Fruit fly (Drosophila melanogaster) whole organism, embryonic: ENCODE measurements around the gene CG4270.
A peak's percentile ranks its signal among the peaks of the same experiment; 100 is the strongest.

Experiments used
- Atf-2 ChIP-seq: fragments of 200-800 bp; sonication (Bioruptor generic); optimal IDR thresholded peaks from 2 replicates; lab custom pipeline; 2016; ENCODE audit warnings: missing biosample characterization, missing genetic modification characterization
- B-H1 ChIP-seq: fragments of 200-800 bp; sonication (Bioruptor generic); IDR thresholded peaks from 3 replicates; pipeline ENCODE4 v1.3.6; 2022; ENCODE audit warnings: missing biosample characterization, missing genetic modification characterization
- CG10462 ChIP-seq: fragments of 200-800 bp; sonication (Bioruptor generic); optimal IDR thresholded peaks from 2 replicates; lab custom pipeline; 2016; ENCODE audit warnings: missing biosample characterization, missing genetic modification characterization
- CG10979 ChIP-seq: fragments of 200-800 bp; sonication (Bioruptor generic); optimal IDR thresholded peaks from 2 replicates; lab custom pipeline; 2018; ENCODE audit warnings: missing biosample characterization, mild to moderate bottlenecking, missing genetic modification characterization, moderate library complexity
- CG11398 ChIP-seq: fragments of 200-800 bp; sonication (Bioruptor generic); optimal IDR thresholded peaks from 2 replicates; lab custom pipeline; 2016; ENCODE audit warnings: missing biosample characterization, missing genetic modification characterization
- CG12744 ChIP-seq: fragments of 200-800 bp; sonication (Bioruptor generic); optimal IDR thresholded peaks from 2 replicates; lab custom pipeline; 2016; ENCODE audit warnings: missing biosample characterization, missing genetic modification characterization
- CG17359 ChIP-seq: fragments of 200-800 bp; sonication (Bioruptor generic); optimal IDR thresholded peaks from 3 replicates; lab custom pipeline; 2018; ENCODE audit warnings: missing biosample characterization, mild to moderate bottlenecking, missing genetic modification characterization, moderate library complexity
- CG18262 ChIP-seq: fragments of 200-800 bp; optimal IDR thresholded peaks from 3 replicates; lab custom pipeline; 2019; ENCODE audit warnings: missing biosample characterization, mild to moderate bottlenecking, missing genetic modification characterization, moderate library complexity
- CG18764 ChIP-seq: fragments of 200-800 bp; sonication (Bioruptor generic); optimal IDR thresholded peaks from 3 replicates; lab custom pipeline; 2016; ENCODE audit warnings: missing biosample characterization, missing genetic modification characterization
- CG2712 ChIP-seq: fragments of 200-800 bp; optimal IDR thresholded peaks from 3 replicates; lab custom pipeline; 2019; ENCODE audit warnings: missing biosample characterization, mild to moderate bottlenecking, missing genetic modification characterization, moderate library complexity
- CG30020 ChIP-seq: fragments of 200-800 bp; optimal IDR thresholded peaks from 2 replicates; lab custom pipeline; 2019; ENCODE audit warnings: missing biosample characterization, mild to moderate bottlenecking, missing genetic modification characterization, moderate library complexity
- CG31224 ChIP-seq: fragments of 200-800 bp; sonication (Bioruptor generic); IDR thresholded peaks from 2 replicates; pipeline ENCODE4 v1.3.6; 2022; ENCODE audit warnings: missing biosample characterization, missing genetic modification characterization
- CG4707 ChIP-seq: fragments of 200-800 bp; sonication (Bioruptor generic); optimal IDR thresholded peaks from 2 replicates; lab custom pipeline; 2018; ENCODE audit warnings: missing biosample characterization, mild to moderate bottlenecking, missing genetic modification characterization, moderate library complexity
- CG9876 ChIP-seq: fragments of 200-800 bp; sonication (Bioruptor generic); optimal IDR thresholded peaks from 2 replicates; lab custom pipeline; 2016; ENCODE audit warnings: missing biosample characterization, missing genetic modification characterization
- Camta ChIP-seq: fragments of 200-800 bp; sonication (Bioruptor generic); optimal IDR thresholded peaks from 2 replicates; lab custom pipeline; 2016; ENCODE audit warnings: missing biosample characterization, missing genetic modification characterization
- ERR ChIP-seq: fragments of 200-800 bp; sonication (Bioruptor generic); optimal IDR thresholded peaks from 2 replicates; lab custom pipeline; 2016; ENCODE audit warnings: missing biosample characterization, missing genetic modification characterization
- Gsc ChIP-seq: fragments of 200-800 bp; sonication (Bioruptor generic); IDR thresholded peaks from 2 replicates; pipeline ENCODE4 v1.3.6; 2022; ENCODE audit warnings: missing biosample characterization, missing genetic modification characterization
- HLH4C ChIP-seq: fragments of 200-800 bp; sonication (Bioruptor generic); IDR thresholded peaks from 3 replicates; pipeline ENCODE4 v1.3.6; 2022; ENCODE audit warnings: missing biosample characterization, missing genetic modification characterization; ENCODE audit not compliant: partially characterized antibody
- Hr51 ChIP-seq, 2 experiments: fragments of 200-800 bp; sonication (Bioruptor generic); optimal IDR thresholded peaks; 2 replicates in 1 of 2; 3 replicates in 1 of 2; lab custom pipeline; 2016 to 2018; ENCODE audit warnings: missing biosample characterization in 2 of 2, missing genetic modification characterization in 2 of 2, mild to moderate bottlenecking in 1 of 2, moderate library complexity in 1 of 2
- Jarid2 ChIP-seq: fragments of 200-800 bp; sonication (Bioruptor generic); optimal IDR thresholded peaks from 3 replicates; lab custom pipeline; 2017; ENCODE audit warnings: mild to moderate bottlenecking, missing biosample characterization, missing genetic modification reagents, missing genetic modification characterization
- MESR4 ChIP-seq: fragments of 200-800 bp; sonication (Bioruptor generic); optimal IDR thresholded peaks from 2 replicates; lab custom pipeline; 2018; ENCODE audit warnings: missing biosample characterization, mild to moderate bottlenecking, missing genetic modification characterization, moderate library complexity
- Max ChIP-seq: fragments of 200-800 bp; sonication (Bioruptor generic); optimal IDR thresholded peaks from 2 replicates; lab custom pipeline; 2016; ENCODE audit warnings: missing biosample characterization, mild to moderate bottlenecking, missing genetic modification characterization
- Nf-YB ChIP-seq: fragments of 200-800 bp; sonication (Bioruptor generic); optimal IDR thresholded peaks from 3 replicates; lab custom pipeline; 2019; ENCODE audit warnings: missing biosample characterization, mild to moderate bottlenecking, missing genetic modification characterization, moderate library complexity
- Optix ChIP-seq: fragments of 200-800 bp; sonication (Bioruptor generic); IDR thresholded peaks from 3 replicates; pipeline ENCODE4 v1.3.6; 2022; ENCODE audit warnings: missing biosample characterization, missing genetic modification characterization
- Sin3A ChIP-seq: fragments of >200 bp; optimal IDR thresholded peaks from 2 replicates; lab custom pipeline; 2018
- Six4 ChIP-seq: fragments of 200-800 bp; sonication (Bioruptor generic); optimal IDR thresholded peaks from 2 replicates; lab custom pipeline; 2016; ENCODE audit warnings: missing biosample characterization, missing genetic modification characterization
- al ChIP-seq: fragments of 200-800 bp; sonication (Bioruptor generic); IDR thresholded peaks from 2 replicates; pipeline ENCODE4 v1.3.6; 2022; ENCODE audit warnings: missing biosample characterization, missing genetic modification characterization
- ap ChIP-seq: fragments of 200-800 bp; sonication (Bioruptor generic); IDR thresholded peaks from 2 replicates; pipeline ENCODE4 v1.3.6; 2022; ENCODE audit warnings: missing biosample characterization, missing genetic modification characterization
- cg ChIP-seq: fragments of 200-800 bp; sonication (Bioruptor generic); optimal IDR thresholded peaks from 3 replicates; lab custom pipeline; 2019; ENCODE audit warnings: missing biosample characterization, mild to moderate bottlenecking, missing genetic modification characterization, moderate library complexity
- fd64A ChIP-seq: fragments of 200-800 bp; sonication (Bioruptor generic); optimal IDR thresholded peaks from 3 replicates; lab custom pipeline; 2018; ENCODE audit warnings: missing biosample characterization, mild to moderate bottlenecking, missing genetic modification characterization
- gro ChIP-seq: fragments of 200-800 bp; sonication (Bioruptor generic); optimal IDR thresholded peaks from 2 replicates; lab custom pipeline; 2016; ENCODE audit warnings: missing biosample characterization, missing genetic modification characterization
- hkb ChIP-seq, 2 experiments: fragments of 200-800 bp in 1 of 2; fragments of >200 bp in 1 of 2; sonication (Bioruptor generic) in 1 of 2; IDR thresholded peaks in 1 of 2; optimal IDR thresholded peaks in 1 of 2; 2 replicates each; pipeline versions ENCODE4 v1.3.6 to Lab custom; 2017 to 2022; ENCODE audit warnings: missing biosample characterization in 1 of 2, missing genetic modification characterization in 1 of 2
- inv ChIP-seq: fragments of 200-800 bp; sonication (Bioruptor generic); IDR thresholded peaks from 2 replicates; pipeline ENCODE4 v1.3.6; 2022; ENCODE audit warnings: missing biosample characterization, missing genetic modification characterization; ENCODE audit not compliant: partially characterized antibody
- kay ChIP-seq: fragments of 200-800 bp; sonication (Bioruptor generic); optimal IDR thresholded peaks from 2 replicates; lab custom pipeline; 2016; ENCODE audit warnings: missing biosample characterization, missing genetic modification characterization
- nau ChIP-seq: fragments of 200-800 bp; sonication (Bioruptor generic); optimal IDR thresholded peaks from 3 replicates; lab custom pipeline; 2017; ENCODE audit warnings: missing biosample characterization, mild to moderate bottlenecking, missing genetic modification characterization, missing genetic modification reagents
- nmo ChIP-seq: fragments of 200-800 bp; sonication (Bioruptor generic); optimal IDR thresholded peaks from 2 replicates; lab custom pipeline; 2018; ENCODE audit warnings: missing biosample characterization, mild to moderate bottlenecking, missing genetic modification characterization, moderate library complexity
- peb ChIP-seq: fragments of 200-800 bp; sonication (Bioruptor generic); IDR thresholded peaks from 2 replicates; pipeline ENCODE4 v1.3.6; 2022; ENCODE audit warnings: missing biosample characterization, missing genetic modification characterization
- sc ChIP-seq, 3 experiments: fragments of >200 bp in 2 of 3; fragments of 200-800 bp in 1 of 3; sonication (Bioruptor generic) in 1 of 3; optimal IDR thresholded peaks; 2 replicates in 2 of 3; 3 replicates in 1 of 3; lab custom pipeline; 2017; ENCODE audit warnings: mild to moderate bottlenecking in 1 of 3, missing biosample characterization in 1 of 3, missing genetic modification characterization in 1 of 3, missing genetic modification reagents in 1 of 3
- scrt ChIP-seq: fragments of 200-800 bp; sonication (Bioruptor generic); optimal IDR thresholded peaks from 2 replicates; lab custom pipeline; 2018; ENCODE audit warnings: missing biosample characterization, mild to moderate bottlenecking, missing genetic modification characterization, moderate library complexity
- sens ChIP-seq: fragments of 200-800 bp; sonication (Bioruptor generic); peaks from one replicate; lab custom pipeline; 2016; ENCODE audit warnings: missing biosample characterization, missing genetic modification characterization
- shn ChIP-seq: fragments of 200-800 bp; sonication (Bioruptor generic); optimal IDR thresholded peaks from 3 replicates; lab custom pipeline; 2016; ENCODE audit warnings: missing biosample characterization, missing genetic modification characterization
- slou ChIP-seq: fragments of 200-800 bp; sonication (Bioruptor generic); optimal IDR thresholded peaks from 3 replicates; lab custom pipeline; 2016; ENCODE audit warnings: missing biosample characterization, missing genetic modification characterization
- so ChIP-seq: fragments of 200-800 bp; sonication (Bioruptor generic); IDR thresholded peaks from 3 replicates; pipeline ENCODE4 v1.3.6; 2022; ENCODE audit warnings: missing biosample characterization, missing genetic modification characterization
- stwl ChIP-seq: fragments of 200-800 bp; sonication (Bioruptor generic); optimal IDR thresholded peaks from 3 replicates; lab custom pipeline; 2018; ENCODE audit warnings: missing biosample characterization, mild to moderate bottlenecking, missing genetic modification characterization, moderate library complexity
- tll ChIP-seq, 2 experiments: fragments of 200-800 bp in 1 of 2; fragments of >200 bp in 1 of 2; sonication (Bioruptor generic) in 1 of 2; optimal IDR thresholded peaks; 2 replicates each; lab custom pipeline; 2017 to 2019; ENCODE audit warnings: missing biosample characterization in 2 of 2, missing genetic modification characterization in 2 of 2, mild to moderate bottlenecking in 1 of 2, moderate library complexity in 1 of 2
- tna ChIP-seq: fragments of 200-800 bp; sonication (Bioruptor generic); IDR thresholded peaks from 2 replicates; pipeline ENCODE4 v1.3.6; 2022; ENCODE audit warnings: missing biosample characterization, missing genetic modification characterization; ENCODE audit not compliant: partially characterized antibody
- toy ChIP-seq: fragments of 200-800 bp; sonication (Bioruptor generic); IDR thresholded peaks from 2 replicates; pipeline ENCODE4 v1.3.6; 2022; ENCODE audit warnings: missing biosample characterization, missing genetic modification characterization

The CG4270 gene

dm6 chr2L:2226259-2227121 lies 36.8 kb upstream of the CG4270 start, which contains the start of the genes CG15387 and sau (continued):
- peak; percentile 72; the same call in 1 of the 2 replicates for TF ChIP-seq tna
- TF ChIP-seq Gsc = no peak
- peak; percentile 64 for TF ChIP-seq Nf-YB
- peak; percentile 89 for TF ChIP-seq kay (GFP tag; lab: Kevin White, UChicago)
- peak; percentile 90 for TF ChIP-seq CG12744 (GFP tag; lab: Kevin White, UChicago)
- peak; percentile 73 for TF ChIP-seq cg
- TF ChIP-seq Jarid2 = peak; percentile 59
- TF ChIP-seq scrt = peak; percentile 71
- TF ChIP-seq CG11398 = peak; percentile 51
- peak; percentile 73 for TF ChIP-seq CG18764 (GFP tag; lab: Kevin White, UChicago)
- TF ChIP-seq HLH4C (GFP tag; lab: Robert Waterston, UW) = peak; percentile 89
- peak; percentile 93 for TF ChIP-seq gro (GFP tag; lab: Kevin White, UChicago)
- TF ChIP-seq B-H1 (GFP tag; lab: Robert Waterston, UW) = peak; percentile 55; the same call in 2 of the 3 replicates
- peak; percentile 99 for TF ChIP-seq sens (GFP tag; lab: Kevin White, UChicago)
- TF ChIP-seq ERR (GFP tag; lab: Kevin White, UChicago) = peak; percentile 80
- no peak for TF ChIP-seq tll (GFP tag; optimal IDR thresholded peaks at IDR 0.05; lab: Kevin White, UChicago)
- peak; percentile 89 for TF ChIP-seq CG2712 (tag; lab: Kevin White, UChicago)
- TF ChIP-seq CG18262 (tag; lab: Kevin White, UChicago) = peak; percentile 83
- TF ChIP-seq nau (GFP tag; lab: Kevin White, UChicago) = peak; percentile 71
- TF ChIP-seq so (GFP tag; lab: Robert Waterston, UW) = peak; percentile 82
- TF ChIP-seq CG30020 (tag; lab: Kevin White, UChicago) = peak; percentile 80
- peak; percentile 93 for TF ChIP-seq shn (GFP tag; lab: Kevin White, UChicago)
- peak; percentile 79 for TF ChIP-seq CG31224 (GFP tag; lab: Robert Waterston, UW)
- no peak for TF ChIP-seq sc (optimal IDR thresholded peaks at IDR 0.05; lab: Kevin White, UChicago)
- peak; percentile 64 for TF ChIP-seq sc (GFP tag; optimal IDR thresholded peaks at IDR 0.05; lab: Kevin White, UChicago)
- TF ChIP-seq Six4 = peak; percentile 81
- peak; percentile 52 for TF ChIP-seq CG4707 (GFP tag; lab: Kevin White, UChicago)
- TF ChIP-seq Max (GFP tag; lab: Kevin White, UChicago) = peak; percentile 92
- TF ChIP-seq Camta (GFP tag; lab: Kevin White, UChicago) = peak; percentile 90
- peak; percentile 55; the same call in 1 of the 2 replicates for TF ChIP-seq peb
- TF ChIP-seq slou = peak; percentile 88
- peak; percentile 73 for TF ChIP-seq CG10462 (GFP tag; lab: Kevin White, UChicago)
- TF ChIP-seq stwl (tag; lab: Kevin White, UChicago) = peak; percentile 93
- peak; percentile 84 for TF ChIP-seq CG17359
- TF ChIP-seq Optix = peak; percentile 40; the same call in 1 of the 3 replicates
- no peak for TF ChIP-seq hkb (optimal IDR thresholded peaks at IDR 0.05; lab: Kevin White, UChicago)
- peak; percentile 86 for TF ChIP-seq hkb (GFP tag; IDR thresholded peaks at IDR 0.05; lab: Robert Waterston, UW)
- TF ChIP-seq fd64A (GFP tag; lab: Kevin White, UChicago) = peak; percentile 32
- peak; percentile 62 for TF ChIP-seq ap (GFP tag; lab: Robert Waterston, UW)
- peak; percentile 90 for TF ChIP-seq inv
- peak; percentile 84 to 85 for TF ChIP-seq Hr51 (GFP tag; optimal IDR thresholded peaks at IDR 0.05; lab: Kevin White, UChicago)
- TF ChIP-seq toy = peak; percentile 65; the same call in 1 of the 2 replicates
- peak; percentile 77 for TF ChIP-seq CG10979
- TF ChIP-seq Atf-2 (GFP tag; lab: Kevin White, UChicago) = peak; percentile 91
- TF ChIP-seq Sin3A = peak; percentile 60
- TF ChIP-seq CG9876 (GFP tag; lab: Kevin White, UChicago) = peak; percentile 78
- TF ChIP-seq al (GFP tag; lab: Robert Waterston, UW) = peak; percentile 79
- TF ChIP-seq nmo (GFP tag; lab: Kevin White, UChicago) = peak; percentile 91
- TF ChIP-seq MESR4 (GFP tag; lab: Kevin White, UChicago) = peak; percentile 42
